Fruit fly (Drosophila melanogaster): ENCODE data around the gene Grl62b.

DNA sequence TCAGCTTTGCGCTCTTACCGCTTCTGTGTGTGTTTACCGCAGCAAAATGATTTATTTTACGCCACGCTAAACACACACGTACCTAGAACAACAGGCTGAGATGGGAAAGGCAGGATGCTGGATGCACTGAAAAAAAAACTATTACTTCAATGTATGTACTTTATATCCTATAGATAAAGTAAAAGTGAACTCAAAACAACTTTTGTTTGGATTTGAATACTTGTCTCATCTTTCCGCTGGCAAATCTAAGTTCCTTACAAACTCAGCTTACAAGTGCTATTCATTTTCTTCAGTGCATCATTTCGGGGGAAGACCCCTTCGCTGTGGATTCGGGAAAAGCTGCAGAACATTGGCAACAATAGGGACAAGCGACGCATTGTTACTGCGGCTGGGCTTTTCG is 46.4 kb downstream of the Grl62b start:
- TF ChIP-seq psq (GFP tag; optimal IDR thresholded peaks at IDR 0.05): no peak
- TF ChIP-seq CG2712 (tag; optimal IDR thresholded peaks at IDR 0.05): no peak
- no peak for TF ChIP-seq repo (GFP tag; optimal IDR thresholded peaks at IDR 0.05)
- TF ChIP-seq H2.0 (GFP tag; IDR thresholded peaks at IDR 0.05): no peak
- TF ChIP-seq CG2116 (GFP tag; optimal IDR thresholded peaks at IDR 0.05): no peak
- no peak for TF ChIP-seq CG10543 (GFP tag; optimal IDR thresholded peaks at IDR 0.05)
- TF ChIP-seq CG11695 (GFP tag; IDR thresholded peaks at IDR 0.05): no peak
- peak; percentile 7 for TF ChIP-seq unpg (GFP tag; optimal IDR thresholded peaks at IDR 0.05)
- no peak for TF ChIP-seq CG31388 (GFP tag; optimal IDR thresholded peaks at IDR 0.05)
- TF ChIP-seq abd-A (tag; optimal IDR thresholded peaks at IDR 0.05): no peak
- TF ChIP-seq Pdp1 (GFP tag; optimal IDR thresholded peaks at IDR 0.05): no peak
- 0 out of 2 replicates have a peak, but pooled peaks have one; percentile 34 for TF ChIP-seq Atf6 (GFP tag; IDR thresholded peaks at IDR 0.05)

Measured in whole organism, embryonic.